Fruit fly (Drosophila melanogaster): ENCODE measurements around the gene CG14323.

CG14323 gene

DNA sequence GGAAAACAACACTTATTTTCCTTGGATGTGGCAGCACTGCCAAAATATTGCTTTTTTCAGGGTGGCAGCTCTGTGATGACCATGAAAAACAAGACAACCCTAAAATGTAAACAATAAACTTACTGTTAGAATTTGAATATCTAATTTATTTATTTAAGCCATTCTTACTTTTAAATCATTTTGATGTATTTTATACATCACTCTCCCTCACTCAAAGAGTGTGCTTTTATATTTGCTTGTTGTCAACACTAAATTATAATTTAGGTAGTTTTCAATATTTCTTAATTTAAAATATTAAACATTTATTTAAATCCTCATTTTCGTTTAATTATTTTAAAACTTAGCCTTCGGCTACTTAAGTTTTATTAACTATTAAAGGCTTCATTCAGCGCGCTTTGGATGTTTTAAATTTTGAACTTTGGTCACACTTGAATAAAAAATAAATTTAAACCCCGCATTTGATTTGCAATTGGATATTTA, 49.0 kb upstream of the CG14323 start, which contains the start of the genes CG7523 and Mps1 (continued):
- TF ChIP-seq CG14667 (GFP tag; IDR thresholded peaks at IDR 0.05) (no peak), MTF-1 (GFP tag; optimal IDR thresholded peaks at IDR 0.05; ENCODE audit: borderline replicate concordance) (no peak), CG33213 (GFP tag; optimal IDR thresholded peaks at IDR 0.05) (peak; percentile 36), D19A (tag; optimal IDR thresholded peaks at IDR 0.05) (peak; percentile 7), slbo (GFP tag; IDR thresholded peaks at IDR 0.05) (no peak), maf-S (GFP tag; optimal IDR thresholded peaks at IDR 0.05) (no peak), CG18476 (GFP tag; optimal IDR thresholded peaks at IDR 0.05) (no peak), twi (tag; optimal IDR thresholded peaks at IDR 0.05) (no peak), CG3847 (GFP tag; IDR thresholded peaks at IDR 0.05) (peak; percentile 63), Pdp1 (GFP tag; optimal IDR thresholded peaks at IDR 0.05) (no peak), lilli (GFP tag; optimal IDR thresholded peaks at IDR 0.05) (peak; percentile 31), Fer2 (tag; optimal IDR thresholded peaks at IDR 0.05) (no peak), CG7839 (tag; optimal IDR thresholded peaks at IDR 0.05) (peak; percentile 1), gcm (GFP tag; optimal IDR thresholded peaks at IDR 0.05) (peak; percentile 20), CG8359 (GFP tag; optimal IDR thresholded peaks at IDR 0.05; ENCODE audit: borderline replicate concordance) (no peak), CG33557 (GFP tag; optimal IDR thresholded peaks at IDR 0.05) (peak; percentile 4), hth (optimal IDR thresholded peaks at IDR 0.05) (no peak), sens-2 (GFP tag; IDR thresholded peaks at IDR 0.05) (no peak), E2f1 (GFP tag; IDR thresholded peaks at IDR 0.05) (no peak), E2f2 (GFP tag; IDR thresholded peaks at IDR 0.05) (peak; percentile 83; the same call in 1 of the 2 replicates), Ssrp (tag; optimal IDR thresholded peaks at IDR 0.05) (no peak), CG14710 (tag; optimal IDR thresholded peaks at IDR 0.05) (peak; percentile 98), sob (GFP tag; IDR thresholded peaks at IDR 0.05) (no peak), Nf-YB (GFP tag; optimal IDR thresholded peaks at IDR 0.05) (peak; percentile 33), HmgZ (tag; optimal IDR thresholded peaks at IDR 0.05) (peak; percentile 63), pnt (GFP tag; optimal IDR thresholded peaks at IDR 0.05) (no peak), peb (GFP tag; IDR thresholded peaks at IDR 0.05) (no peak), CG6791 (GFP tag; IDR thresholded peaks at IDR 0.05; ENCODE audit: partially characterized antibody) (no peak), cwo (GFP tag; optimal IDR thresholded peaks at IDR 0.05) (no peak), MESR4 (GFP tag; optimal IDR thresholded peaks at IDR 0.05) (no peak), knrl (GFP tag; IDR thresholded peaks at IDR 0.05; ENCODE audit: partially characterized antibody) (0 out of 3 replicates have a peak, but pooled peaks have one; percentile 26), CG10543 (GFP tag; optimal IDR thresholded peaks at IDR 0.05) (peak; percentile 7), chinmo (GFP tag; IDR thresholded peaks at IDR 0.05; ENCODE audit: partially characterized antibody) (no peak), dm (GFP tag; optimal IDR thresholded peaks at IDR 0.05) (no peak), CG7963 (GFP tag; IDR thresholded peaks at IDR 0.05; ENCODE audit: partially characterized antibody) (no peak), CG2712 (tag; optimal IDR thresholded peaks at IDR 0.05) (peak; percentile 38), CG15696 (tag; optimal IDR thresholded peaks at IDR 0.05) (peak; percentile 10), Lhr (GFP tag; optimal IDR thresholded peaks at IDR 0.05) (peak; percentile 90), CG14441 (GFP tag; IDR thresholded peaks at IDR 0.05) (no peak), grau (tag; optimal IDR thresholded peaks at IDR 0.05) (peak; percentile 26), unc-4 (GFP tag; IDR thresholded peaks at IDR 0.05; ENCODE audit: partially characterized antibody) (no peak), pho (GFP tag; optimal IDR thresholded peaks at IDR 0.05) (peak; percentile 19), CG13287 (GFP tag; IDR thresholded peaks at IDR 0.05; ENCODE audit: partially characterized antibody) (peak; percentile 61), kay (GFP tag; optimal IDR thresholded peaks at IDR 0.05) (peak; percentile 65), mam (GFP tag; optimal IDR thresholded peaks at IDR 0.05) (peak; percentile 10), Sry-δ (GFP tag; optimal IDR thresholded peaks at IDR 0.05) (peak; percentile 43), CG1603 (tag; optimal IDR thresholded peaks at IDR 0.05) (peak; percentile 66), Max (GFP tag; optimal IDR thresholded peaks at IDR 0.05) (no peak), lola (GFP tag; optimal IDR thresholded peaks at IDR 0.05) (peak in 1 of 3 experiments; percentile 19)

All from whole organism, embryonic.